Worm (Caenorhabditis elegans) whole organism, L3 larva: Measurements from ENCODE around the gene cpg-20.

ENCODE experiments used
- R02D3.7 ChIP-seq: fragments of 150-350 bp; optimal IDR thresholded peaks from 2 replicates; lab custom pipeline; 2014; ENCODE audit warnings: missing biosample characterization, missing genetic modification characterization
- aly-2 ChIP-seq: fragments of 150-350 bp; optimal IDR thresholded peaks from 2 replicates; lab custom pipeline; 2014; ENCODE audit warnings: missing biosample characterization, missing genetic modification characterization
- ama-1 ChIP-seq: fragments of 150-350 bp; optimal IDR thresholded peaks from 2 replicates; lab custom pipeline; 2018
- ceh-28 ChIP-seq: fragments of 150-350 bp; optimal IDR thresholded peaks from 2 replicates; lab custom pipeline; 2014; ENCODE audit warnings: missing biosample characterization, missing genetic modification reagents, missing genetic modification characterization
- elt-1 ChIP-seq: fragments of 150-350 bp; optimal IDR thresholded peaks from 2 replicates; lab custom pipeline; 2014; ENCODE audit warnings: missing biosample characterization, missing genetic modification characterization
- elt-3 ChIP-seq, 3 experiments: fragments of 150-350 bp in 1 of 3; sonication (generic microtip) in 2 of 3; optimal IDR thresholded peaks; 2 replicates in 2 of 3; 4 replicates in 1 of 3; lab custom pipeline; 2014 to 2017; ENCODE audit warnings: missing biosample characterization in 3 of 3, missing genetic modification characterization in 3 of 3
- fkh-10 ChIP-seq: sonication (generic microtip); optimal IDR thresholded peaks from 2 replicates; lab custom pipeline; 2017; ENCODE audit warnings: missing biosample characterization, missing genetic modification reagents, missing genetic modification characterization
- skn-1 ChIP-seq: fragments of 150-350 bp; optimal IDR thresholded peaks from 2 replicates; lab custom pipeline; 2014; ENCODE audit warnings: missing biosample characterization, missing genetic modification characterization
- snpc-4 ChIP-seq: fragments of 150-350 bp; optimal IDR thresholded peaks from 2 replicates; lab custom pipeline; 2014; ENCODE audit warnings: missing biosample characterization, missing genetic modification characterization
- unc-62 ChIP-seq: fragments of 150-350 bp; sonication (generic microtip); optimal IDR thresholded peaks from 4 replicates; lab custom pipeline; 2014; ENCODE audit warnings: missing biosample characterization, missing genetic modification reagents, missing genetic modification characterization
- ztf-4 ChIP-seq: fragments of 150-350 bp; optimal IDR thresholded peaks from 2 replicates; lab custom pipeline; 2014; ENCODE audit warnings: missing biosample characterization, missing genetic modification characterization

ce11 chrIV:6076128-6076527 is at the start of gene cpg-20:
- no peak for TF ChIP-seq skn-1 (tag; lab: Kevin White, UChicago)
- no peak for TF ChIP-seq unc-62 (GFP tag; lab: Kevin White, UChicago)
- TF ChIP-seq R02D3.7 (tag; lab: Kevin White, UChicago): no peak
- TF ChIP-seq ama-1 (lab: Kevin White, UChicago): no peak
- no peak for TF ChIP-seq snpc-4 (tag; lab: Kevin White, UChicago)
- no peak for TF ChIP-seq elt-1
- no peak for TF ChIP-seq aly-2 (tag; lab: Kevin White, UChicago)
- TF ChIP-seq elt-3 (tag; optimal IDR thresholded peaks at IDR 0.05; lab: Kevin White, UChicago): no peak
- TF ChIP-seq ceh-28 (tag; lab: Kevin White, UChicago): no peak
- no peak for TF ChIP-seq ztf-4 (tag; lab: Kevin White, UChicago)
- no peak for TF ChIP-seq fkh-10 (GFP tag; lab: Kevin White, UChicago)
